Fruit fly (Drosophila melanogaster) S2 (cell line): Measurements from ENCODE around the gene CG3434.

ENCODE experiments used
- CG8478 ChIP-seq: fragments of >200 bp; optimal IDR thresholded peaks from 2 replicates; lab custom pipeline; 2018
- CTCF ChIP-seq, 2 experiments: fragments of >200 bp; optimal IDR thresholded peaks; 2 replicates each; lab custom pipeline; 2018

dm6 chr3L:9430608-9430952, 30.0 kb downstream of the CG3434 start:
- TF ChIP-seq CG8478 (lab: Kevin White, UChicago) (no peak), CTCF (optimal IDR thresholded peaks at IDR 0.05; lab: Kevin White, UChicago) (no peak)
